Fruit fly (Drosophila melanogaster) Kc167 (cell line): ENCODE results near the gene Or7a.

Experiments
- Myc ChIP-seq: fragments of >200 bp; optimal IDR thresholded peaks from 2 replicates; lab custom pipeline; 2017; ENCODE audit warnings: missing external identifiers
- Sin3A ChIP-seq: fragments of >200 bp; optimal IDR thresholded peaks from 2 replicates; lab custom pipeline; 2018; ENCODE audit warnings: missing external identifiers
- h ChIP-seq: fragments of >200 bp; optimal IDR thresholded peaks from 3 replicates; lab custom pipeline; 2018; ENCODE audit warnings: missing external identifiers
- insv ChIP-seq: fragments of >200 bp; optimal IDR thresholded peaks from 3 replicates; lab custom pipeline; 2018; ENCODE audit warnings: missing external identifiers
- psq ChIP-seq: fragments of >200 bp; optimal IDR thresholded peaks from 2 replicates; lab custom pipeline; 2017; ENCODE audit warnings: missing external identifiers
- ttk ChIP-seq: sonication (Bioruptor generic); optimal IDR thresholded peaks from 2 replicates; lab custom pipeline; 2017; ENCODE audit warnings: missing external identifiers

Or7a gene

DNA sequence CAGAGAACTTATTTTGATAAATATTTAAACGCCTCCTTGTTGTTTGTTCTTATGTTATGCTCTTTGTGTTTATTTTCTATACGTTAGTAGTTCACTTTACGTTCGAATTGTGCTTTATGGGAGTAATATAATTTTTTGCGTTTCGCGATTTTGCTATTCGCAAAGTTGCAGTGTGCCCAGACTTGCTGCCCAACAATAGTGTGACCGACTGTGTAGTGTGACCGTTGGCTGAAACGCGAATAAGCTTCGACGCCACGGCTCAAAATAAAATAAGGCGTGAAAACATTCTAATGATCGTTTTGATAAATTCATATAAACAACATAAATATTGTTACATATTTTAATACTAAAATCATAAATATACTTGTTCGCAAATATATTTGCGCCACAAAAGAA lies 23.4 kb downstream of the Or7a start, which contains the start of gene Smox:
TSS of gene Smox (minus strand) at position 213 of the 396 bp plus-strand sequence.
- TF ChIP-seq Sin3A (lab: Kevin White, UChicago) = no peak
- TF ChIP-seq psq = no peak
- no peak for TF ChIP-seq ttk (lab: Kevin White, UChicago)
- no peak for TF ChIP-seq Myc (lab: Kevin White, UChicago)

DNA sequence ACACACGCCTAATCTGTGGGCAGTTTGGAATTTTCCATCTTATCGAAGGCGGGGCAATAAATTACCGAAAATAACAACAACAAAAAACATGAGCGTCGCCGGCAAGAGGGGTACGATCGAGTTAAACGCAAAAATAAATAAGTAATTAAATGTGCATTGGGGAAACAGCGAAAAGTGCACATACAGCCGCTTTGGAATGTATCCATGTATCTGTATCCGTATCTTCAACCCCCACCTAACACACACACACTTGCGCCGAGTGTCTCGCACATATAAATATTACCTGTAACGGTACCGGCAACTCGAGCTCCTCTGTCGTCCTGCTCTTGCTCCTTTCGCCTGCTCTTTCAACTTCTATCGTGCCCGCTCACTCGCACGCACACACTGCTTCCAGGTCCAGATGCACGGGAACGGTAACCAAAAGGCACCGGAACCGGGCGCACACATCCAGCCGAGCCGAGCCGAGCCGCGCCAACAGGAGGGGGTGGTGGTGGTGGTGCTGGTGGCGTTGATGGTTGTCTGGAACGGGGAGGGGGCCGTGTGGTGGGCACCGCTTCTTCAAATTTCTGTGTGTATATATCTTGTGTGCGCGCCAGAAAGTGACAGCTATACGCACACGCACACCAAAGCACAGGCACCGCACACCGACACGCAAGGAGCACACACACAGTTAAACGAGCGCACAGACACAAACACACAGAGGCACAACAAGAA lies 24.0 kb downstream of the Or7a start:
- no peak for TF ChIP-seq Myc (lab: Kevin White, UChicago)

DNA sequence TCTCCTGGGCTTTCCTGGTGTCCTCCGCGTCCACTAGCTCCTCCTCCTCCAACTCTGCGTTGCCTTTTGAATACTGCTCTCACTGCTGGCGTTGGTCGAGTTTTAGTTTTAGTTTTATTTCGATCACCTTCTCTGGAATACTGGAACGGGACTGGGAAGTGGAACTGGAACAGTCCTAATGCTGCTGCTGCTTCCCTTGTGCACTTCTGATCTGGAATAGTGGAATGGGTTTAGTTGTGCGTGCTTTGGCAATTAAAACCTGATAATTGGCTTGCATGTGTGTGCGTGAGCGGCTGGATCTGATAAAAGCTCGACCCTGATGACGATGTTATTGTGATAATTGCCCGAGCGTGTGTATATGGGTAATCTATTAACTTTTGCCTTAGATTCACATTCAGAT lies 24.8 kb downstream of the Or7a start:
- no peak for TF ChIP-seq psq
- TF ChIP-seq Sin3A (lab: Kevin White, UChicago) = no peak
- TF ChIP-seq Myc (lab: Kevin White, UChicago) = no peak
- no peak for TF ChIP-seq h (lab: Kevin White, UChicago)
- TF ChIP-seq insv (lab: Kevin White, UChicago) = no peak
- TF ChIP-seq ttk (lab: Kevin White, UChicago) = no peak

DNA sequence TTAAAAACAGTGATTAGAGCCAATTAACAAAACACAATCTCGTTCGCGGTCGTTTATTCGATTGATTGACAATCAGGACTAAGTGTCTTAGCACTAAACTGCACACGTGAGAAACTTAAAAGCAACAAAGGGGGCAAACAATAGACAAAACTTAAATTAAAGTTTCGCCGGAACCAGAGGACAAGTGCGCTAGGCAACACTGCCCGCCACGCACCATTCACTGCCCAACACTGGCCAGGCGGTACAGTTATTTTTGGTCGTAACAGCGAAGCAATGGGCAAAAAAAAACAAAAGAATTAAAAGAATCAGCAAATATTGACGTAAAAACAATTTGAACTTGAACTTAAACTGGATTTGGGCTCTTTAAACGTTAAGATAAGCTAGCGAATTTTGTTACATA lies 28.2 kb downstream of the Or7a start:
- no peak for TF ChIP-seq insv (lab: Kevin White, UChicago)
- no peak for TF ChIP-seq Myc (lab: Kevin White, UChicago)
- TF ChIP-seq Sin3A (lab: Kevin White, UChicago) = no peak
- TF ChIP-seq h (lab: Kevin White, UChicago) = no peak
- no peak for TF ChIP-seq psq
- TF ChIP-seq ttk (lab: Kevin White, UChicago) = no peak

DNA sequence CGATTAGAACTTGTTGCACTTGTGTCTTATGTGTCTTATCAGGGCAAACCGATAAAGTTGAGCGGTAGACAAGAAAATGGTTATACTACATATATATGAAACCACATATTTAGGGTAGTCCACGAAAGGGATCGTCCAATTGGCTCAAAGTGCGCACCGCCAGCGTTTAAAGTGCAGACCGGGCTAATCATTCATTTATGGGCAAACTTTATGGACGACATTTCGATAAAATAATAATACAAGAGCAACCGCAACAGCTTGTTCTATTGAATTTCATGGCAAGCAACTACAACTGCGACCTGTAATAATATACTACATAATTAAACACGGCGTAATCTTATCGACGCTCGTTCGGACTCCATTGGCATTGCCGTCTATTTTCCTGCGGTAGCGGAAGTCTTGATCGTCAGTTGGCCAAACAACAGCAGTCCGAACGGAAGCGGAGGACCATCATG lies 30.1 kb downstream of the Or7a start, which contains the start of the genes cyr and CG2120:
TSS of gene cyr (minus strand) at position 294 of the 455 bp plus-strand sequence.
TSS of gene CG2120 (plus strand) at position 405 of the 455 bp plus-strand sequence.
- TF ChIP-seq psq = no peak
- no peak for TF ChIP-seq Myc (lab: Kevin White, UChicago)
- no peak for TF ChIP-seq h (lab: Kevin White, UChicago)
- TF ChIP-seq ttk (lab: Kevin White, UChicago) = no peak
- no peak for TF ChIP-seq Sin3A (lab: Kevin White, UChicago)
- no peak for TF ChIP-seq insv (lab: Kevin White, UChicago)

DNA sequence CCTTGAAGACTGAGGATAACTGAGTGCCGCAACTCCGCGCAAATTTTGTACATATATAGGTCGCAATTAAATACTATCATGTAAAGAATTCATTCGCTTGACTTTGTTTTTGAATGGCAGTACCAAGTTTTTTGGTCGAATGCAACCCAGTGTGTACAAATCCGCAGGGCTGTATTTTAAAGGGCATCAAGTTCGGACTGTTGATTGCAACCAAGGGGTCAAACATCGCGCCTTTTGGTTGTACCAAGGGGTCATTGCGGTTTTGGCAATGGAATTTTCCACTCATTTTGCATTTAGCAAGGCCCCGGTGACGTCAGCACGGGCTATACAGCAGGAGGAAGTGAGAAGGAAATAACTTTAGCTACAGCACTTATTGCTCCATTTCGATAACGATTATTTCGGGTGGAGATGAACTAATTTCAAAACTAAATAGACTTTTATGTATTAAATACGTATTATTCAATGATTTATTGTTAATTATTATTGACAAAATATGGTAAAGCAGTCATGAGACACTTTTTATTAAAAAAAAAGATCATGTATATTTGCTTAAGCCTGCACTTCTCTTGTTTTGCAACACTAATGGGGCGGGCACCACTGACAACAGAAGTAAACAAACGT lies 33.7 kb downstream of the Or7a start, which contains the start of gene CG10958:
TSS of gene CG10958 (plus strand) at position 593 of the 621 bp plus-strand sequence.
- no peak for TF ChIP-seq Sin3A (lab: Kevin White, UChicago)
- no peak for TF ChIP-seq psq
- TF ChIP-seq Myc (lab: Kevin White, UChicago) = no peak
- no peak for TF ChIP-seq insv (lab: Kevin White, UChicago)
- no peak for TF ChIP-seq h (lab: Kevin White, UChicago)
- TF ChIP-seq ttk (lab: Kevin White, UChicago) = no peak

DNA sequence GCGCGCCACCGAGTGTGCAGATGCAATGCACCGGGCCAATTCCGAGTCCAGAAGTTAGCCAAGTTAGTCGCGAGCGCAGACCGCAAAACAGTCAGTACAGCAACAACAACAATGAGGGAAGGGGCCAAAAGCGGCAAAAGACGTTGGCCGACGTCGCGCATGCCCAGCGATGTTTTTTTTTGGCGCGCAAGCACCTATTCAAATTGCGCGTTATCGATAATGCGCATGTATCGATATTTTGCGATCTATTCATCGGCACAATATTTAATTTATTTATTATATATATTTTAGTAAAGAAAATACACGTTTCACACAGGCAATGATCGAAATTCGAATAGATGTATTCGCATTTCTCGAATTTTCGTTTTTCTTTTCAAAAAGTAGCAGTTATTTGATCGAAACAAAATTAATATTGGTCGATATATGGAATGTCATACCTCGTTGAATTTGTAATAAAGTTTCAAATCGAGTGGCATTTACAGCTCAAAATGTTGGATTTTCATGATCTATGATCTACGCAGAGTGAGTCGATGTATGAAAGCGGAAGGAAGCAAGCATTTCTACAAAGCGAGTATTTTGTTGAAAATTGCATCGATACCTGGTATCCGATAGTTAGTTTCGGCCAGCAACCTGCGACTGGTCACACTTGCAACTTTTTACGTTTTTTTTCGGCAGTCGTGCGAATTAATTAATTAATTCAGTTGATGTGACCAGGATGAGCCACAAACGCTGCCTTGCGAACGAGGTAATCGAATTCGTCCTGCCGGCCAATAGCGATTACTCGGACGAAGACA lies 36.1 kb downstream of the Or7a start, which contains the start of gene CG2116:
TSS of gene CG2116 (plus strand) at position 609 of the 794 bp plus-strand sequence.
- no peak for TF ChIP-seq psq
- no peak for TF ChIP-seq Sin3A (lab: Kevin White, UChicago)
- no peak for TF ChIP-seq insv (lab: Kevin White, UChicago)
- TF ChIP-seq ttk (lab: Kevin White, UChicago) = no peak
- TF ChIP-seq h (lab: Kevin White, UChicago) = no peak
- no peak for TF ChIP-seq Myc (lab: Kevin White, UChicago)

DNA sequence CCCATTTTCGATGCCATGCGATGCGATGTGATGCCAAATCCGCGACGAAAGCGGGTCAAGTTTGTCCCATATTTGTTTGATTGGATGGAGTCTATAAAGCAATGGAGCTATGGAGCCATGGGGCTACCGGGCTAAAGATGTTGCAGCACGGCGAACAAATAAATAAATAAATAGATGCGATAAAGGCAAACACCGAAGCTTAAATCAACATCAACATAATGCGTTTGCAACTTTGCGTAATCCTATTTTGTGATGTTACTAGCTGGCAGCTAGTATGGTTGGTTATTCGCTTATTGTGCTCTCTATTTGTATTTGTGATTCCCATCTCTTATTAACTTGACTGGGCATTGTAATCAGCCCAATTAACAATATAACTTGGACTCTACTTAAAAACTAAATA lies 37.4 kb downstream of the Or7a start:
- no peak for TF ChIP-seq psq
- TF ChIP-seq h (lab: Kevin White, UChicago) = no peak
- no peak for TF ChIP-seq insv (lab: Kevin White, UChicago)
- no peak for TF ChIP-seq ttk (lab: Kevin White, UChicago)
- TF ChIP-seq Sin3A (lab: Kevin White, UChicago) = no peak
- no peak for TF ChIP-seq Myc (lab: Kevin White, UChicago)

DNA sequence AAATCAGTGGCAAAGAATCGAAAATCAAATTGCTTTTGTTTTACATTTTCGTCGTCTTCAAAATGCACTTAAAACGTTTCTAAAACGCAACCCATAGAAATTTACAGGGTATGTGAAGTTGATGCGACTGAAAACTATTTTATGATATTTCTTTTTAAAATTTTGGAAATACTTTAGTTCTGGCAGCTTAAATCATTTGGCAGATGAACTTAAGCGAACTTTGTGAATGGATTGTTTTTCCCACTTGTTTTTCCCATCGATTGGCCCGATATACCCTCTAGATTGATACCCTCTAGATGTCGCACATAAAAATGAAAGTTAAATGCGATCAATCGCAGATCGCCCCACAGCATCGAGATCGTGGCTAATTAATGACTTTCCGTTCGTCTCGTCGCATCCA lies 39.4 kb downstream of the Or7a start:
- TF ChIP-seq Myc (lab: Kevin White, UChicago) (no peak), psq (no peak)

DNA sequence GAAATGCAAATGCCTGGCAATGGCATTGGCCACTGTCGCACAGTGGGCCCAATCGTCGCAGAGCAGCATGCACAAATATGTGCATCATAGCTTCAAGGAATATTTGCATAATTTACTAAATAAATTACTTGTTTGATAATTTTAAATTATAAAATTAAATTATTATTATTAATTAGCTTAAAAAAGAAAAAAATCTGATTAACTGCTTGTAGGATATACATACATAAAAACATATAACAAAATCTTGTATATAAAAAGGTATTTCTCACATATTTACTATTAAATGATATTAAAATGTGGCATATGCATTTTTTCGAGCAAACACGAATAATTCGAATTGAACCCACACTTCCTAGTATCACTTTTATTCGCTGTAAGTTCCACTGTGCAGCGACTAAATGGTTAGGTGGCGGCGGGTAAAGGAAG lies 40.3 kb downstream of the Or7a start:
- TF ChIP-seq ttk (lab: Kevin White, UChicago) (no peak), psq (no peak), insv (lab: Kevin White, UChicago) (no peak), Sin3A (lab: Kevin White, UChicago) (no peak), Myc (lab: Kevin White, UChicago) (no peak), h (lab: Kevin White, UChicago) (no peak)

DNA sequence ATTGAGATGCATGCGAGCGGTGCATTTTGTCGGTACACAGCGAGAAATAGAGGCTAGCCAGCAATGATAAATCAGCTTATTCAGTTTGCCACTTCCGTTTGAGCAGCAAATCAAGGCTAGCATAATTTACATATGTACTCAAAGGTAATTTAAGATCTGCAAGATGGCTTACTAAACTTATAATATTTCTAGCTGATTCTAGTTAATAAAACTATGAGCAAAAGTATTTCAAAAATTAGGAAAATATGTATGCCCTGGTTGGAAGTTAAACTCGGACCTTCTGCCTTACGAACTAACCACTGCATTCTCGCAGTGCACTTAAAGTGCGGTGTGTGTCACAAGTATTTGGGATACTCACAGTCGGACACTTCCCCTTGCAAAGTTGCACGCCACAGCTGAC lies 42.7 kb downstream of the Or7a start:
- TF ChIP-seq ttk (lab: Kevin White, UChicago) = no peak
- no peak for TF ChIP-seq psq
- TF ChIP-seq Myc (lab: Kevin White, UChicago) = no peak
- TF ChIP-seq insv (lab: Kevin White, UChicago) = no peak
- no peak for TF ChIP-seq h (lab: Kevin White, UChicago)
- no peak for TF ChIP-seq Sin3A (lab: Kevin White, UChicago)
